Fruit fly (Drosophila melanogaster) whole organism, embryonic: ENCODE measurements around the gene gb.
A peak's percentile ranks its signal among the peaks of the same experiment; 100 is the strongest.

Experiments
- ATbp ChIP-seq: fragments of 200-800 bp; sonication (Bioruptor generic); optimal IDR thresholded peaks from 2 replicates; lab custom pipeline; 2017; ENCODE audit warnings: missing biosample characterization, mild to moderate bottlenecking, missing genetic modification characterization, missing genetic modification reagents
- Bgb ChIP-seq: fragments of 200-800 bp; sonication (Bioruptor generic); IDR thresholded peaks from 2 replicates; pipeline ENCODE4 v1.3.6; 2022; ENCODE audit warnings: missing biosample characterization, missing genetic modification characterization; ENCODE audit not compliant: partially characterized antibody
- C15 ChIP-seq: fragments of 200-800 bp; sonication (Bioruptor generic); IDR thresholded peaks from 3 replicates; pipeline ENCODE4 v1.3.6; 2022; ENCODE audit warnings: missing biosample characterization, missing genetic modification characterization
- CG10267 ChIP-seq: fragments of 200-800 bp; sonication (Bioruptor generic); optimal IDR thresholded peaks from 2 replicates; lab custom pipeline; 2018; ENCODE audit warnings: missing biosample characterization, mild to moderate bottlenecking, missing genetic modification characterization, moderate library complexity
- CG10321 ChIP-seq: fragments of 200-800 bp; sonication (Bioruptor generic); IDR thresholded peaks from 2 replicates; pipeline ENCODE4 v1.3.6; 2022; ENCODE audit warnings: missing biosample characterization, missing genetic modification characterization
- CG10654 ChIP-seq: fragments of 200-800 bp; sonication (Bioruptor generic); optimal IDR thresholded peaks from 2 replicates; lab custom pipeline; 2016; ENCODE audit warnings: missing biosample characterization, missing genetic modification characterization
- CG10959 ChIP-seq: fragments of 200-800 bp; sonication (Bioruptor generic); IDR thresholded peaks from 2 replicates; pipeline ENCODE4 v1.3.6; 2022; ENCODE audit warnings: missing biosample characterization, missing genetic modification characterization
- CG13624 ChIP-seq: fragments of 200-800 bp; sonication (Bioruptor generic); optimal IDR thresholded peaks from 2 replicates; lab custom pipeline; 2016; ENCODE audit warnings: missing biosample characterization, missing genetic modification characterization
- CG13894 ChIP-seq: fragments of 200-800 bp; sonication (Bioruptor generic); optimal IDR thresholded peaks from 3 replicates; lab custom pipeline; 2018; ENCODE audit warnings: missing biosample characterization, mild to moderate bottlenecking, missing genetic modification characterization, moderate library complexity
- CG14014 ChIP-seq: fragments of 200-800 bp; sonication (Bioruptor generic); IDR thresholded peaks from 2 replicates; pipeline ENCODE4 v1.3.6; 2022; ENCODE audit warnings: missing biosample characterization, missing genetic modification characterization
- CG15601 ChIP-seq: fragments of 200-800 bp; sonication (Bioruptor generic); optimal IDR thresholded peaks from 3 replicates; lab custom pipeline; 2019; ENCODE audit warnings: missing biosample characterization, mild to moderate bottlenecking, missing genetic modification characterization, moderate library complexity
- CG1602 ChIP-seq: fragments of 200-800 bp; sonication (Bioruptor generic); optimal IDR thresholded peaks from 3 replicates; lab custom pipeline; 2016; ENCODE audit warnings: missing biosample characterization, missing genetic modification characterization
- CG17186 ChIP-seq: fragments of 200-800 bp; sonication (Bioruptor generic); optimal IDR thresholded peaks from 3 replicates; lab custom pipeline; 2017; ENCODE audit warnings: missing biosample characterization, missing genetic modification reagents, missing genetic modification characterization
- CG1832 ChIP-seq: fragments of 200-800 bp; sonication (Bioruptor generic); optimal IDR thresholded peaks from 2 replicates; lab custom pipeline; 2017; ENCODE audit warnings: missing biosample characterization, mild to moderate bottlenecking, missing genetic modification characterization, inconsistent platforms
- CG2116 ChIP-seq: fragments of 200-800 bp; sonication (Bioruptor generic); optimal IDR thresholded peaks from 3 replicates; lab custom pipeline; 2018; ENCODE audit warnings: missing biosample characterization, mild to moderate bottlenecking, missing genetic modification characterization
- CG2120 ChIP-seq: fragments of 200-800 bp; sonication (Bioruptor generic); optimal IDR thresholded peaks from 3 replicates; lab custom pipeline; 2016; ENCODE audit warnings: missing biosample characterization, missing genetic modification characterization
- CG2889 ChIP-seq: fragments of 200-800 bp; sonication (Bioruptor generic); IDR thresholded peaks from 3 replicates; pipeline ENCODE4 v1.3.6; 2022; ENCODE audit warnings: missing biosample characterization, missing genetic modification characterization
- CG4360 ChIP-seq: fragments of 200-800 bp; sonication (Bioruptor generic); IDR thresholded peaks from 2 replicates; pipeline ENCODE4 v1.3.6; 2022; ENCODE audit warnings: missing biosample characterization, missing genetic modification characterization
- CG4617 ChIP-seq: fragments of 200-800 bp; sonication (Bioruptor generic); optimal IDR thresholded peaks from 3 replicates; lab custom pipeline; 2016; ENCODE audit warnings: missing biosample characterization, missing genetic modification characterization, borderline replicate concordance
- CG6175 ChIP-seq: fragments of 200-800 bp; sonication (Bioruptor generic); IDR thresholded peaks from 3 replicates; pipeline ENCODE4 v1.3.6; 2022; ENCODE audit warnings: missing biosample characterization, missing genetic modification characterization
- CG6272 ChIP-seq: fragments of 200-800 bp; sonication (Bioruptor generic); IDR thresholded peaks from 2 replicates; pipeline ENCODE4 v1.3.6; 2022; ENCODE audit warnings: missing biosample characterization, missing genetic modification characterization
- CG6791 ChIP-seq: fragments of 200-800 bp; sonication (Bioruptor generic); IDR thresholded peaks from 3 replicates; pipeline ENCODE4 v1.3.6; 2022; ENCODE audit warnings: missing biosample characterization, missing genetic modification characterization; ENCODE audit not compliant: partially characterized antibody
- CG7987 ChIP-seq: fragments of 200-800 bp; sonication (Bioruptor generic); optimal IDR thresholded peaks from 2 replicates; lab custom pipeline; 2018; ENCODE audit warnings: missing biosample characterization, mild to moderate bottlenecking, missing genetic modification characterization, moderate library complexity
- Dbx ChIP-seq: fragments of 200-800 bp; sonication (Bioruptor generic); IDR thresholded peaks from 3 replicates; pipeline ENCODE4 v1.3.6; 2022; ENCODE audit warnings: missing biosample characterization, missing genetic modification characterization
- ERR ChIP-seq: fragments of 200-800 bp; sonication (Bioruptor generic); optimal IDR thresholded peaks from 2 replicates; lab custom pipeline; 2016; ENCODE audit warnings: missing biosample characterization, missing genetic modification characterization
- Elba2 ChIP-seq: fragments of 200-800 bp; sonication (Bioruptor generic); optimal IDR thresholded peaks from 3 replicates; lab custom pipeline; 2016; ENCODE audit warnings: missing biosample characterization, missing genetic modification characterization
- HLH54F ChIP-seq: fragments of 200-800 bp; sonication (Bioruptor generic); optimal IDR thresholded peaks from 3 replicates; lab custom pipeline; 2016; ENCODE audit warnings: missing biosample characterization, missing genetic modification characterization
- Meics ChIP-seq: fragments of 200-800 bp; sonication (Bioruptor generic); optimal IDR thresholded peaks from 2 replicates; lab custom pipeline; 2017; ENCODE audit warnings: missing biosample characterization, mild to moderate bottlenecking, missing genetic modification characterization
- Nf-YB ChIP-seq: fragments of 200-800 bp; sonication (Bioruptor generic); optimal IDR thresholded peaks from 3 replicates; lab custom pipeline; 2019; ENCODE audit warnings: missing biosample characterization, mild to moderate bottlenecking, missing genetic modification characterization, moderate library complexity
- Nf-YC ChIP-seq: fragments of 200-800 bp; optimal IDR thresholded peaks from 3 replicates; lab custom pipeline; 2019; ENCODE audit warnings: missing biosample characterization, mild to moderate bottlenecking, missing genetic modification characterization, moderate library complexity
- Oli ChIP-seq: fragments of 200-800 bp; sonication (Bioruptor generic); optimal IDR thresholded peaks from 2 replicates; lab custom pipeline; 2018; ENCODE audit warnings: missing biosample characterization, mild to moderate bottlenecking, missing genetic modification characterization, moderate library complexity
- Optix ChIP-seq: fragments of 200-800 bp; sonication (Bioruptor generic); IDR thresholded peaks from 3 replicates; pipeline ENCODE4 v1.3.6; 2022; ENCODE audit warnings: missing biosample characterization, missing genetic modification characterization
- PHDP ChIP-seq: fragments of 200-800 bp; sonication (Bioruptor generic); optimal IDR thresholded peaks from 3 replicates; lab custom pipeline; 2018; ENCODE audit warnings: missing biosample characterization, mild to moderate bottlenecking, missing genetic modification characterization, moderate library complexity
- Poxn ChIP-seq: fragments of 200-800 bp; sonication (Bioruptor generic); IDR thresholded peaks from 2 replicates; pipeline ENCODE4 v1.3.6; 2022; ENCODE audit warnings: missing biosample characterization, missing genetic modification characterization
- Scr ChIP-seq: fragments of 200-800 bp; sonication (Bioruptor generic); IDR thresholded peaks from 2 replicates; pipeline ENCODE4 v1.3.6; 2022; ENCODE audit warnings: missing biosample characterization, missing genetic modification characterization; ENCODE audit not compliant: partially characterized antibody
- Stat92E ChIP-seq, 3 experiments: fragments of >200 bp in 2 of 3; fragments of 200-800 bp in 1 of 3; sonication (Bioruptor generic) in 1 of 3; optimal IDR thresholded peaks; 2 replicates each; lab custom pipeline; 2017 to 2019; ENCODE audit warnings: missing biosample characterization in 3 of 3, missing genetic modification characterization in 3 of 3, mild to moderate bottlenecking in 1 of 3, moderate library complexity in 1 of 3
- btn ChIP-seq: fragments of 200-800 bp; sonication (Bioruptor generic); optimal IDR thresholded peaks from 2 replicates; lab custom pipeline; 2016; ENCODE audit warnings: missing biosample characterization, missing genetic modification characterization
- cas ChIP-seq: fragments of 200-800 bp; sonication (Bioruptor generic); IDR thresholded peaks from 2 replicates; pipeline ENCODE4 v1.3.6; 2022; ENCODE audit warnings: missing biosample characterization, missing genetic modification characterization
- cg ChIP-seq: fragments of 200-800 bp; sonication (Bioruptor generic); optimal IDR thresholded peaks from 3 replicates; lab custom pipeline; 2019; ENCODE audit warnings: missing biosample characterization, mild to moderate bottlenecking, missing genetic modification characterization, moderate library complexity
- chn ChIP-seq: fragments of 200-800 bp; sonication (Bioruptor generic); optimal IDR thresholded peaks from 2 replicates; lab custom pipeline; 2016; ENCODE audit warnings: missing biosample characterization, missing genetic modification characterization
- ems ChIP-seq: fragments of 200-800 bp; sonication (Bioruptor generic); optimal IDR thresholded peaks from 3 replicates; lab custom pipeline; 2016; ENCODE audit warnings: missing biosample characterization, missing genetic modification characterization
- eve ChIP-seq, 2 experiments: fragments of >200 bp; optimal IDR thresholded peaks; 2 replicates each; lab custom pipeline; 2017; ENCODE audit warnings: missing biosample characterization in 2 of 2, missing genetic modification characterization in 2 of 2
- insv ChIP-seq, 2 experiments: fragments of 200-800 bp; sonication (Bioruptor generic); optimal IDR thresholded peaks; 3 replicates each; lab custom pipeline; 2016 to 2018; ENCODE audit warnings: missing biosample characterization in 2 of 2, missing genetic modification characterization in 2 of 2
- luna ChIP-seq: fragments of 200-800 bp; sonication (Bioruptor generic); optimal IDR thresholded peaks from 2 replicates; lab custom pipeline; 2016; ENCODE audit warnings: missing biosample characterization, missing genetic modification characterization
- nau ChIP-seq: fragments of 200-800 bp; sonication (Bioruptor generic); optimal IDR thresholded peaks from 3 replicates; lab custom pipeline; 2017; ENCODE audit warnings: missing biosample characterization, mild to moderate bottlenecking, missing genetic modification characterization, missing genetic modification reagents
- nerfin-1 ChIP-seq: fragments of 200-800 bp; sonication (Bioruptor generic); optimal IDR thresholded peaks from 3 replicates; lab custom pipeline; 2019; ENCODE audit warnings: missing biosample characterization, mild to moderate bottlenecking, missing genetic modification characterization, moderate library complexity
- odd ChIP-seq: fragments of 200-800 bp; sonication (Bioruptor generic); optimal IDR thresholded peaks from 2 replicates; lab custom pipeline; 2017; ENCODE audit warnings: missing biosample characterization, mild to moderate bottlenecking, missing genetic modification characterization
- otp ChIP-seq: fragments of 200-800 bp; sonication (Bioruptor generic); IDR thresholded peaks from 3 replicates; pipeline ENCODE4, ENCODE4 v1.3.6; 2022; ENCODE audit warnings: missing biosample characterization, missing genetic modification characterization
- pzg ChIP-seq: fragments of 200-800 bp; sonication (Bioruptor generic); optimal IDR thresholded peaks from 3 replicates; lab custom pipeline; 2018; ENCODE audit warnings: missing biosample characterization, mild to moderate bottlenecking, missing genetic modification characterization, moderate library complexity
- scrt ChIP-seq: fragments of 200-800 bp; sonication (Bioruptor generic); optimal IDR thresholded peaks from 2 replicates; lab custom pipeline; 2018; ENCODE audit warnings: missing biosample characterization, mild to moderate bottlenecking, missing genetic modification characterization, moderate library complexity
- shn ChIP-seq: fragments of 200-800 bp; sonication (Bioruptor generic); optimal IDR thresholded peaks from 3 replicates; lab custom pipeline; 2016; ENCODE audit warnings: missing biosample characterization, missing genetic modification characterization
- yki ChIP-seq: fragments of >200 bp; optimal IDR thresholded peaks from 3 replicates; lab custom pipeline; 2018

The gb gene

DNA sequence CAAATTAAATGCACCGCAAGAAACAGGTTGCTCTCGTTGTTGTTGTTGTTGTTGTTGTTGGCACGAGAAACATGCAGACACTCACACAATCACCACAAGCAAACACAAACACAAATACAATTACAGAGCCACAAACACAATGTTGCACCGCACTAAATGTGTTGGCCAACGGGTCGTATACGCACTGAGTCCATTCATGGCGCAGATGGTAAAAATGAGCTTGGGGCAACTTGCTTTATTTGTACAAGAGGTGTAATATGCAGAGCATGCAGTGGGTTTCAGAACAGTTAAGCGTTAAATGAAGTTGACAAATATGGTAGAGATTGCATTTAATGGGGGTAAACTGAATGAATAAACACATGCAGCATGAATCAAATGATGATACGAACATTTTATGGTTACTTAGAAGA lies 25.8 kb upstream of the gb start (continued):
- TF ChIP-seq CG6175 (GFP tag; lab: Robert Waterston, UW) (no peak), Dbx (GFP tag; lab: Robert Waterston, UW) (no peak), CG15601 (tag; lab: Kevin White, UChicago) (peak; percentile 83), nerfin-1 (tag; lab: Kevin White, UChicago) (peak; percentile 56), btn (peak; percentile 9), HLH54F (GFP tag; lab: Kevin White, UChicago) (no peak), CG13624 (no peak), Stat92E (GFP tag; optimal IDR thresholded peaks at IDR 0.05; lab: Kevin White, UChicago) (no peak), CG7987 (peak; percentile 18), Poxn (GFP tag; lab: Robert Waterston, UW) (no peak), CG14014 (no peak), CG13894 (no peak), CG10959 (GFP tag; lab: Robert Waterston, UW) (no peak), chn (GFP tag; lab: Kevin White, UChicago) (no peak), Scr (GFP tag; lab: Robert Waterston, UW) (no peak), CG1832 (GFP tag; lab: Kevin White, UChicago) (no peak), Bgb (no peak), C15 (GFP tag; lab: Robert Waterston, UW) (no peak), CG10267 (peak; percentile 10), cas (GFP tag; lab: Robert Waterston, UW) (no peak), ATbp (GFP tag; lab: Kevin White, UChicago) (peak; percentile 91), cg (GFP tag; lab: Kevin White, UChicago) (peak; percentile 80), CG10321 (GFP tag; lab: Robert Waterston, UW) (no peak), Meics (GFP tag; lab: Kevin White, UChicago) (no peak), CG1602 (GFP tag; lab: Kevin White, UChicago) (peak; percentile 16), otp (0 out of 3 replicates have a peak, but pooled peaks have one; percentile 50), insv (GFP tag; optimal IDR thresholded peaks at IDR 0.05; lab: Kevin White, UChicago) (no peak), pzg (no peak), Nf-YB (GFP tag; lab: Kevin White, UChicago) (no peak), CG6272 (GFP tag; lab: Robert Waterston, UW) (no peak), odd (GFP tag; lab: Kevin White, UChicago) (peak; percentile 63), luna (no peak), PHDP (peak; percentile 30), Nf-YC (tag; lab: Kevin White, UChicago) (no peak), CG2116 (GFP tag; lab: Kevin White, UChicago) (peak; percentile 2), ERR (no peak), ems (GFP tag; lab: Kevin White, UChicago) (no peak), eve (GFP tag; optimal IDR thresholded peaks at IDR 0.05; lab: Kevin White, UChicago) (peak in 1 of 2 experiments; percentile 58), CG17186 (GFP tag; lab: Kevin White, UChicago) (peak; percentile 53), scrt (GFP tag; lab: Kevin White, UChicago) (no peak), CG4360 (peak; percentile 91), Oli (tag; lab: Kevin White, UChicago) (no peak), yki (lab: Kevin White, UChicago) (no peak), CG2120 (no peak), CG10654 (GFP tag; lab: Kevin White, UChicago) (peak; percentile 42), Optix (GFP tag; lab: Robert Waterston, UW) (no peak), Elba2 (GFP tag; lab: Kevin White, UChicago) (no peak), CG6791 (GFP tag; lab: Robert Waterston, UW) (no peak), CG4617 (no peak), CG2889 (GFP tag; lab: Robert Waterston, UW) (no peak), shn (GFP tag; lab: Kevin White, UChicago) (no peak), nau (GFP tag; lab: Kevin White, UChicago) (peak; percentile 45)
